Fruit fly (Drosophila melanogaster): ENCODE measurements around the gene dac.

Gene dac

dm6 chr2L:16495193-16495780 lies 9.5 kb upstream of the dac start (continued):
- TF ChIP-seq ara (GFP tag; IDR thresholded peaks at IDR 0.05) (no peak), CG14014 (GFP tag; IDR thresholded peaks at IDR 0.05) (peak; percentile 45; the same call in 1 of the 2 replicates), D19A (tag; optimal IDR thresholded peaks at IDR 0.05) (no peak), ftz-f1 (GFP tag; optimal IDR thresholded peaks at IDR 0.05) (no peak), HLH54F (GFP tag; optimal IDR thresholded peaks at IDR 0.05) (peak; percentile 67), twi (tag; optimal IDR thresholded peaks at IDR 0.05) (peak; percentile 81), Blimp-1 (GFP tag; optimal IDR thresholded peaks at IDR 0.05) (no peak), Sox100B (GFP tag; optimal IDR thresholded peaks at IDR 0.05) (no peak), ranshi (GFP tag; IDR thresholded peaks at IDR 0.05) (no peak), CG31365 (tag; optimal IDR thresholded peaks at IDR 0.05) (no peak), odd (GFP tag; optimal IDR thresholded peaks at IDR 0.05) (peak; percentile 84), CG15479 (GFP tag; optimal IDR thresholded peaks at IDR 0.05) (no peak), NC2β (GFP tag; optimal IDR thresholded peaks at IDR 0.05) (peak; percentile 78), CG14860 (GFP tag; IDR thresholded peaks at IDR 0.05; ENCODE audit: partially characterized antibody) (no peak), zfh1 (GFP tag; IDR thresholded peaks at IDR 0.05) (peak; percentile 87), CG3065 (GFP tag; optimal IDR thresholded peaks at IDR 0.05) (peak; percentile 69), CG2120 (GFP tag; optimal IDR thresholded peaks at IDR 0.05) (peak; percentile 75), sens-2 (GFP tag; IDR thresholded peaks at IDR 0.05) (peak; percentile 59; the same call in 1 of the 2 replicates), CG9817 (tag; optimal IDR thresholded peaks at IDR 0.05) (peak; percentile 84), CG12744 (GFP tag; optimal IDR thresholded peaks at IDR 0.05) (peak; percentile 79), ken (GFP tag; IDR thresholded peaks at IDR 0.05) (peak; percentile 87), Fer2 (tag; optimal IDR thresholded peaks at IDR 0.05) (no peak), CG18764 (GFP tag; optimal IDR thresholded peaks at IDR 0.05) (no peak), Side (GFP tag; optimal IDR thresholded peaks at IDR 0.05) (no peak), hkb (optimal IDR thresholded peaks at IDR 0.05) (no peak), hkb (GFP tag; IDR thresholded peaks at IDR 0.05) (peak; percentile 37; the same call in 1 of the 2 replicates), lola (GFP tag; optimal IDR thresholded peaks at IDR 0.05) (peak in 1 of 3 experiments; percentile 92), CG42726 (GFP tag; IDR thresholded peaks at IDR 0.05; ENCODE audit: partially characterized antibody) (no peak), CHES-1-like (GFP tag; optimal IDR thresholded peaks at IDR 0.05) (peak; percentile 65), sqz (GFP tag; optimal IDR thresholded peaks at IDR 0.05) (no peak), zen2 (GFP tag; IDR thresholded peaks at IDR 0.05; ENCODE audit: partially characterized antibody) (no peak), CG1832 (GFP tag; optimal IDR thresholded peaks at IDR 0.05) (no peak), CG8924 (tag; optimal IDR thresholded peaks at IDR 0.05) (peak; percentile 96), Mes4 (GFP tag; optimal IDR thresholded peaks at IDR 0.05) (peak; percentile 79), CG2199 (GFP tag; IDR thresholded peaks at IDR 0.05) (no peak), CG17568 (GFP tag; optimal IDR thresholded peaks at IDR 0.05) (peak; percentile 84), h (optimal IDR thresholded peaks at IDR 0.05) (no peak), CG12236 (GFP tag; optimal IDR thresholded peaks at IDR 0.05) (peak; percentile 79), Rfx (GFP tag; IDR thresholded peaks at IDR 0.05) (peak; percentile 83), CG10366 (GFP tag; IDR thresholded peaks at IDR 0.05) (peak; percentile 83), YL-1 (GFP tag; optimal IDR thresholded peaks at IDR 0.05) (peak; percentile 48), Stat92E (GFP tag; optimal IDR thresholded peaks at IDR 0.05) (no peak), CG6813 (GFP tag; optimal IDR thresholded peaks at IDR 0.05) (no peak), Myb (GFP tag; optimal IDR thresholded peaks at IDR 0.05) (peak; percentile 45), Bgb (GFP tag; IDR thresholded peaks at IDR 0.05; ENCODE audit: partially characterized antibody) (no peak), corto (GFP tag; optimal IDR thresholded peaks at IDR 0.05) (no peak), tin (GFP tag; optimal IDR thresholded peaks at IDR 0.05) (no peak), CG8281 (tag; optimal IDR thresholded peaks at IDR 0.05) (no peak), CG12391 (tag; optimal IDR thresholded peaks at IDR 0.05) (peak; percentile 95), Jarid2 (GFP tag; optimal IDR thresholded peaks at IDR 0.05) (no peak)

Data from whole organism, embryonic.